Worm (Caenorhabditis elegans): Measurements from ENCODE around the gene gakh-1.

Gene gakh-1

ce11 chrX:5803492-5803891, 21.2 kb downstream of the gakh-1 start:
- TF ChIP-seq hmbx-1 (tag; optimal IDR thresholded peaks at IDR 0.05) (no peak), hmg-4 (GFP tag; optimal IDR thresholded peaks at IDR 0.05) (no peak), sea-1 (GFP tag; conservative IDR thresholded peaks at IDR 0.05) (no peak), ceh-13 (GFP tag; optimal IDR thresholded peaks at IDR 0.05) (no peak), B0310.2 (tag; optimal IDR thresholded peaks at IDR 0.05) (no peak), pes-1 (GFP tag; IDR thresholded peaks at IDR 0.05) (no peak), ama-1 (optimal IDR thresholded peaks at IDR 0.05) (no peak), ceh-36 (tag; optimal IDR thresholded peaks at IDR 0.05) (no peak), flt-1 (GFP tag; IDR thresholded peaks at IDR 0.05) (no peak), scrt-1 (GFP tag; IDR thresholded peaks at IDR 0.05) (no peak), tra-4 (tag; optimal IDR thresholded peaks at IDR 0.05) (no peak), tbx-11 (GFP tag; IDR thresholded peaks at IDR 0.05) (no peak), aly-1 (tag; optimal IDR thresholded peaks at IDR 0.05) (no peak), hnd-1 (tag; optimal IDR thresholded peaks at IDR 0.05) (no peak), tbx-37 (GFP tag; conservative IDR thresholded peaks at IDR 0.05) (no peak), ets-7 (tag; optimal IDR thresholded peaks at IDR 0.05) (no peak), F13C5.2 (tag; optimal IDR thresholded peaks at IDR 0.05) (no peak)

DNA sequence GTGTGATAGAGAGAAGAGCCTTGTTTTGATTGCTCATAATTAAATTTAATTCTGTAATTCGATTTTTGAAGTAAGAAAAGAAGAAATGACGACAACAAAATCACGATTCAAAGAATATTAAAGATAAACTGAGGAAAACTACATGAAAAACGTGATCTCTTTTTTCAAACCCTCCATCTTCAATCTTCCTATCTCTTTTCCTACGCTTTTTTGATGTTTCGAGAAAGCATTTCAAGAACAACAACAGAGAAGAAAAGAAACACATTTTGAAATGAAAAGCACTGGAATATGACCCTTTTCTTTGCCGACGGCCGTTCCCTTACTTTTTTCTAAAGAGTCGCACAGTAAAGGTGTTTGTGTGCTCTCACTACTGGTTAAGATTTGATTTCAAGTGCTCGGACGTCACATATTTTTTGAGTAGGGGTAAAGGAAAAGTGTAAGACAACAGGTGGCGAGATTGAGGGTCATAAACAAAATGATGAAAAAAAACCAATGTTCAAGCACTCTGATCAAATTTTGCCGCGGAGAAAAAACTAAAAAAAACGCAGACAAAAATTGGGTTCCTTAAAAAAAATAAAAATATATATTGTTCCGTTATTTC, 23.7 kb downstream of the gakh-1 start, which contains the start of gene F13D11.3:
Gene F13D11.3, minus strand, starts transcription at position 51 of the 601 bp plus-strand sequence.
- TF ChIP-seq hnd-1 (tag; optimal IDR thresholded peaks at IDR 0.05): no peak
- no peak for TF ChIP-seq sea-1 (GFP tag; conservative IDR thresholded peaks at IDR 0.05)
- TF ChIP-seq flt-1 (GFP tag; IDR thresholded peaks at IDR 0.05): no peak
- TF ChIP-seq hmbx-1 (tag; optimal IDR thresholded peaks at IDR 0.05): no peak
- TF ChIP-seq scrt-1 (GFP tag; IDR thresholded peaks at IDR 0.05): no peak
- no peak for TF ChIP-seq tbx-37 (GFP tag; conservative IDR thresholded peaks at IDR 0.05)
- TF ChIP-seq ceh-13 (GFP tag; optimal IDR thresholded peaks at IDR 0.05): no peak
- no peak for TF ChIP-seq tra-4 (tag; optimal IDR thresholded peaks at IDR 0.05)
- TF ChIP-seq ceh-36 (tag; optimal IDR thresholded peaks at IDR 0.05): no peak
- TF ChIP-seq B0310.2 (tag; optimal IDR thresholded peaks at IDR 0.05): no peak
- TF ChIP-seq ets-7 (tag; optimal IDR thresholded peaks at IDR 0.05): no peak
- TF ChIP-seq pes-1 (GFP tag; IDR thresholded peaks at IDR 0.05): no peak
- TF ChIP-seq ama-1 (optimal IDR thresholded peaks at IDR 0.05): no peak
- no peak for TF ChIP-seq aly-1 (tag; optimal IDR thresholded peaks at IDR 0.05)
- TF ChIP-seq tbx-11 (GFP tag; IDR thresholded peaks at IDR 0.05): no peak
- no peak for TF ChIP-seq F13C5.2 (tag; optimal IDR thresholded peaks at IDR 0.05)
- TF ChIP-seq hmg-4 (GFP tag; optimal IDR thresholded peaks at IDR 0.05): no peak

- TF ChIP-seq aly-1 (tag; optimal IDR thresholded peaks at IDR 0.05): no peak
- TF ChIP-seq hmg-4 (GFP tag; optimal IDR thresholded peaks at IDR 0.05): no peak
- TF ChIP-seq tbx-37 (GFP tag; conservative IDR thresholded peaks at IDR 0.05): no peak
- TF ChIP-seq tra-4 (tag; optimal IDR thresholded peaks at IDR 0.05): no peak
- TF ChIP-seq hnd-1 (tag; optimal IDR thresholded peaks at IDR 0.05): no peak
- TF ChIP-seq scrt-1 (GFP tag; IDR thresholded peaks at IDR 0.05): no peak
- no peak for TF ChIP-seq ets-7 (tag; optimal IDR thresholded peaks at IDR 0.05)
- TF ChIP-seq hmbx-1 (tag; optimal IDR thresholded peaks at IDR 0.05): no peak
- no peak for TF ChIP-seq ama-1 (optimal IDR thresholded peaks at IDR 0.05)
- no peak for TF ChIP-seq F13C5.2 (tag; optimal IDR thresholded peaks at IDR 0.05)
Measured at ce11 chrX:5810677-5811076, 28.4 kb downstream of the gakh-1 start.

DNA sequence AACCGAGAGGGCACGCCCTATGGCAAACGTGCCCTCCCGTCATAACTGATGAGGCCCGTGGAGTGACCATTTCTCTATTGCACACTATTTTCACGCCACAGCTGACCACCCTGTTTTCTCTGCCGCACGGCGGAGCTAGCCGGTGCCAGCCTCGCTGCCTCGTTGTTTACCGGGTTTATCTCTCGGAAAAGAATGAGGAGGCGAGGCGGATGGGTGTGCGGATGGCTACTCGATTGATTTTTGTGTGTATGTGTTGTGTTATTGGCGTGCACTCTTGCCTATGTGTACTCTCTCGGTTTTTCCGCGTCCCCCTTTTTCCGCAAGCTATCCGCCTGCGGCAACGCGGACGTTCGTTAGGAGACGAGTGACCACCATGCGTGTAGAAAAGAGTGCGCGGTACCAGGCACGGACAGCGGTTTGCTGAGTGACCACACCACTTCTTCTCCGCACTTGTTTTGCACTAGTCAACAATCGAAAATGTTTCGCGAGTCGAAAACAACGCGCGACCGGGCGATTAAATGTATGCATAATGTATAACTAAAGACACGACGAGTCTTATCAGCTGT, 29.8 kb downstream of the gakh-1 start:
- TF ChIP-seq tbx-11 (GFP tag; IDR thresholded peaks at IDR 0.05) (0 out of 2 replicates have a peak, but pooled peaks have one; percentile 50), hmbx-1 (tag; optimal IDR thresholded peaks at IDR 0.05) (no peak), scrt-1 (GFP tag; IDR thresholded peaks at IDR 0.05) (peak; percentile 6; the same call in 1 of the 2 replicates), B0310.2 (tag; optimal IDR thresholded peaks at IDR 0.05) (peak; percentile 74), F13C5.2 (tag; optimal IDR thresholded peaks at IDR 0.05) (peak; percentile 80), ama-1 (optimal IDR thresholded peaks at IDR 0.05) (no peak), ceh-36 (tag; optimal IDR thresholded peaks at IDR 0.05) (no peak), ceh-13 (GFP tag; optimal IDR thresholded peaks at IDR 0.05) (peak; percentile 26), tra-4 (tag; optimal IDR thresholded peaks at IDR 0.05) (no peak), aly-1 (tag; optimal IDR thresholded peaks at IDR 0.05) (peak; percentile 77), sea-1 (GFP tag; conservative IDR thresholded peaks at IDR 0.05) (0 out of 2 replicates have a peak, but pooled peaks have one; percentile 36), flt-1 (GFP tag; IDR thresholded peaks at IDR 0.05) (peak; percentile 60), hmg-4 (GFP tag; optimal IDR thresholded peaks at IDR 0.05) (peak; percentile 94), pes-1 (GFP tag; IDR thresholded peaks at IDR 0.05) (no peak), hnd-1 (tag; optimal IDR thresholded peaks at IDR 0.05) (no peak), ets-7 (tag; optimal IDR thresholded peaks at IDR 0.05) (peak; percentile 76), tbx-37 (GFP tag; conservative IDR thresholded peaks at IDR 0.05) (no peak)

ce11 chrX:5813030-5813429, 30.7 kb downstream of the gakh-1 start:
- TF ChIP-seq scrt-1 (GFP tag; IDR thresholded peaks at IDR 0.05): no peak
- no peak for TF ChIP-seq hmbx-1 (tag; optimal IDR thresholded peaks at IDR 0.05)
- no peak for TF ChIP-seq hnd-1 (tag; optimal IDR thresholded peaks at IDR 0.05)
- no peak for TF ChIP-seq tbx-11 (GFP tag; IDR thresholded peaks at IDR 0.05)
- no peak for TF ChIP-seq flt-1 (GFP tag; IDR thresholded peaks at IDR 0.05)
- no peak for TF ChIP-seq sea-1 (GFP tag; conservative IDR thresholded peaks at IDR 0.05)
- no peak for TF ChIP-seq B0310.2 (tag; optimal IDR thresholded peaks at IDR 0.05)
- no peak for TF ChIP-seq tbx-37 (GFP tag; conservative IDR thresholded peaks at IDR 0.05)
- TF ChIP-seq tra-4 (tag; optimal IDR thresholded peaks at IDR 0.05): no peak
- no peak for TF ChIP-seq aly-1 (tag; optimal IDR thresholded peaks at IDR 0.05)
- no peak for TF ChIP-seq ama-1 (optimal IDR thresholded peaks at IDR 0.05)
- no peak for TF ChIP-seq ets-7 (tag; optimal IDR thresholded peaks at IDR 0.05)
- TF ChIP-seq pes-1 (GFP tag; IDR thresholded peaks at IDR 0.05): no peak
- no peak for TF ChIP-seq F13C5.2 (tag; optimal IDR thresholded peaks at IDR 0.05)
- no peak for TF ChIP-seq ceh-36 (tag; optimal IDR thresholded peaks at IDR 0.05)
- no peak for TF ChIP-seq hmg-4 (GFP tag; optimal IDR thresholded peaks at IDR 0.05)
- no peak for TF ChIP-seq ceh-13 (GFP tag; optimal IDR thresholded peaks at IDR 0.05)

DNA sequence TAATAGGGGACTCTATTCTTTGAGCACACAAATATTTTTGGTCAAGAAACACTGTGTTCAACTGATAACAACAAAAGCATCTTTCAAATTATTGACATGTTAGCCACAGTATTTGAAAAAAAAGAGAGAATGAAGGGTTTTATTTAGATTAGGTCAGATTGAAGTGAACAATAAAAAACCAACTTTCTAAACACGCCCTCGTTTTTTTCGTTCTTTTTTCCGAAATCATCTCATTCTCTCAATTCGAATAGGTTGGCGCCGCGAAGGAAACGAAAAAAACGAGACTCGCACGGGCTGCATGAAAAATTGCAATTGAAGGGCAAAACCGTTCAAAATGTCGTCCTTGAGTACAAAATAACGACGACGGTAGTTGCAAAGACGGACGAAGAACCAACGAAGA, 32.0 kb downstream of the gakh-1 start:
- TF ChIP-seq aly-1 (tag; optimal IDR thresholded peaks at IDR 0.05) (no peak), hnd-1 (tag; optimal IDR thresholded peaks at IDR 0.05) (no peak), ceh-13 (GFP tag; optimal IDR thresholded peaks at IDR 0.05) (no peak), tra-4 (tag; optimal IDR thresholded peaks at IDR 0.05) (no peak), tbx-37 (GFP tag; conservative IDR thresholded peaks at IDR 0.05) (no peak), B0310.2 (tag; optimal IDR thresholded peaks at IDR 0.05) (no peak), F13C5.2 (tag; optimal IDR thresholded peaks at IDR 0.05) (no peak), hmbx-1 (tag; optimal IDR thresholded peaks at IDR 0.05) (no peak), sea-1 (GFP tag; conservative IDR thresholded peaks at IDR 0.05) (no peak)
